Worm (Caenorhabditis elegans) whole organism, late embryonic: Measurements from ENCODE around the gene isp-1.

Source experiments
- K02D7.2 ChIP-seq: sonication (generic microtip); optimal IDR thresholded peaks from 2 replicates; lab custom pipeline; 2017; ENCODE audit warnings: mild to moderate bottlenecking, missing genetic modification characterization, missing compliant biosample characterization
- Y22D7AL.16 ChIP-seq: sonication (generic microtip); optimal IDR thresholded peaks from 2 replicates; lab custom pipeline; 2016; ENCODE audit warnings: missing genetic modification characterization, missing compliant biosample characterization
- ceh-14 ChIP-seq: sonication (generic microtip); optimal IDR thresholded peaks from 2 replicates; lab custom pipeline; 2016; ENCODE audit warnings: missing genotype, missing genetic modification characterization, missing compliant biosample characterization
- ceh-18 ChIP-seq: sonication (generic microtip); optimal IDR thresholded peaks from 2 replicates; lab custom pipeline; 2016; ENCODE audit warnings: missing genetic modification characterization, missing compliant biosample characterization
- ceh-19 ChIP-seq: fragments of 200-800 bp; sonication (Bioruptor generic); optimal IDR thresholded peaks from 2 replicates; lab custom pipeline; 2018; ENCODE audit warnings: mild to moderate bottlenecking, missing genetic modification characterization, missing compliant biosample characterization
- ceh-22 ChIP-seq: sonication (generic microtip); optimal IDR thresholded peaks from 2 replicates; lab custom pipeline; 2017; ENCODE audit warnings: missing biosample characterization, missing genetic modification characterization
- ceh-24 ChIP-seq: sonication (generic microtip); optimal IDR thresholded peaks from 2 replicates; lab custom pipeline; 2016; ENCODE audit warnings: mild to moderate bottlenecking, missing genetic modification characterization, missing compliant biosample characterization
- ceh-30 ChIP-seq: fragments of 150-350 bp; optimal IDR thresholded peaks from 2 replicates; lab custom pipeline; 2014; ENCODE audit warnings: missing biosample characterization, missing genetic modification characterization
- ceh-31 ChIP-seq: sonication (generic microtip); optimal IDR thresholded peaks from 2 replicates; lab custom pipeline; 2016; ENCODE audit warnings: missing genetic modification characterization, missing compliant biosample characterization
- ceh-45 ChIP-seq: fragments of 200-800 bp; sonication (Bioruptor generic); IDR thresholded peaks from 2 replicates; pipeline ENCODE4 v1.3.6; 2022; ENCODE audit warnings: missing genetic modification reagents, missing genetic modification characterization, missing compliant biosample characterization
- ceh-6 ChIP-seq: fragments of 200-800 bp; sonication (Bioruptor generic); optimal IDR thresholded peaks from 2 replicates; lab custom pipeline; 2018; ENCODE audit warnings: mild to moderate bottlenecking, missing genetic modification characterization, missing compliant biosample characterization
- ceh-9 ChIP-seq: sonication (generic microtip); optimal IDR thresholded peaks from 2 replicates; lab custom pipeline; 2016; ENCODE audit warnings: mild to moderate bottlenecking, missing genetic modification characterization, inconsistent platforms, missing compliant biosample characterization
- che-1 ChIP-seq: sonication (generic microtip); optimal IDR thresholded peaks from 2 replicates; lab custom pipeline; 2016; ENCODE audit warnings: mild to moderate bottlenecking, missing genetic modification characterization, missing compliant biosample characterization
- dmd-4 ChIP-seq: sonication (generic microtip); optimal IDR thresholded peaks from 2 replicates; lab custom pipeline; 2016; ENCODE audit warnings: borderline replicate concordance, missing genetic modification characterization, missing compliant biosample characterization
- dve-1 ChIP-seq: sonication (generic microtip); optimal IDR thresholded peaks from 2 replicates; lab custom pipeline; 2017; ENCODE audit warnings: antibody characterized with exemption, mild to moderate bottlenecking, missing genetic modification characterization, missing compliant biosample characterization
- elt-2 ChIP-seq: sonication (generic microtip); optimal IDR thresholded peaks from 2 replicates; lab custom pipeline; 2016; ENCODE audit warnings: missing genetic modification reagents, missing genetic modification characterization, missing compliant biosample characterization
- ets-4 ChIP-seq: sonication (generic microtip); optimal IDR thresholded peaks from 2 replicates; lab custom pipeline; 2016; ENCODE audit warnings: missing genetic modification characterization, missing compliant biosample characterization
- fax-1 ChIP-seq: sonication (generic microtip); optimal IDR thresholded peaks from 2 replicates; lab custom pipeline; 2016; ENCODE audit warnings: missing genotype, missing genetic modification characterization, missing compliant biosample characterization
- fkh-10 ChIP-seq: fragments of 150-350 bp; optimal IDR thresholded peaks from 2 replicates; lab custom pipeline; 2014; ENCODE audit warnings: missing biosample characterization, missing genetic modification reagents, missing genetic modification characterization
- fkh-6 ChIP-seq: sonication (generic microtip); optimal IDR thresholded peaks from 2 replicates; lab custom pipeline; 2016; ENCODE audit warnings: missing genetic modification characterization, missing compliant biosample characterization
- hlh-13 ChIP-seq: fragments of 200-800 bp; sonication (Bioruptor generic); optimal IDR thresholded peaks from 2 replicates; lab custom pipeline; 2018; ENCODE audit warnings: mild to moderate bottlenecking, missing genetic modification characterization, missing compliant biosample characterization
- hlh-15 ChIP-seq: sonication (generic microtip); optimal IDR thresholded peaks from 2 replicates; lab custom pipeline; 2016; ENCODE audit warnings: missing genetic modification characterization, missing compliant biosample characterization
- hlh-30 ChIP-seq: sonication (generic microtip); optimal IDR thresholded peaks from 2 replicates; lab custom pipeline; 2017; ENCODE audit warnings: antibody characterized with exemption, missing genetic modification characterization, missing compliant biosample characterization; ENCODE audit not compliant: insufficient read depth
- hlh-6 ChIP-seq: sonication (generic microtip); optimal IDR thresholded peaks from 2 replicates; lab custom pipeline; 2016; ENCODE audit warnings: missing genotype, missing genetic modification characterization, missing compliant biosample characterization
- hlh-8 ChIP-seq: sonication (generic microtip); optimal IDR thresholded peaks from 2 replicates; lab custom pipeline; 2016; ENCODE audit warnings: missing genotype, missing genetic modification characterization, missing compliant biosample characterization
- lim-6 ChIP-seq: sonication (generic microtip); optimal IDR thresholded peaks from 2 replicates; lab custom pipeline; 2016; ENCODE audit warnings: missing genetic modification characterization, missing compliant biosample characterization
- lin-11 ChIP-seq: fragments of 200-800 bp; sonication (Bioruptor generic); optimal IDR thresholded peaks from 2 replicates; lab custom pipeline; 2018; ENCODE audit warnings: mild to moderate bottlenecking, missing genetic modification characterization, missing compliant biosample characterization
- nfya-1 ChIP-seq: sonication (generic microtip); optimal IDR thresholded peaks from 2 replicates; lab custom pipeline; 2017; ENCODE audit warnings: missing genetic modification characterization, mild to moderate bottlenecking, missing compliant biosample characterization, antibody characterized with exemption, moderate library complexity
- nhr-232 ChIP-seq: sonication (generic microtip); optimal IDR thresholded peaks from 2 replicates; lab custom pipeline; 2016; ENCODE audit warnings: missing genetic modification characterization, missing compliant biosample characterization
- odd-2 ChIP-seq: sonication (generic microtip); optimal IDR thresholded peaks from 2 replicates; lab custom pipeline; 2017; ENCODE audit warnings: antibody characterized with exemption, mild to moderate bottlenecking, missing genetic modification characterization, missing compliant biosample characterization
- pag-3 ChIP-seq: sonication (generic microtip); optimal IDR thresholded peaks from 2 replicates; lab custom pipeline; 2016; ENCODE audit warnings: missing compliant biosample characterization, missing genetic modification characterization, borderline replicate concordance
- pha-2 ChIP-seq: sonication (generic microtip); optimal IDR thresholded peaks from 2 replicates; lab custom pipeline; 2017; ENCODE audit warnings: mild to moderate bottlenecking, missing genetic modification characterization, missing compliant biosample characterization
- ref-2 ChIP-seq: sonication (generic microtip); optimal IDR thresholded peaks from 2 replicates; lab custom pipeline; 2016; ENCODE audit warnings: missing genetic modification characterization, missing compliant biosample characterization
- sdc-2 ChIP-seq: sonication (generic microtip); optimal IDR thresholded peaks from 2 replicates; lab custom pipeline; 2016; ENCODE audit warnings: missing genotype, missing genetic modification characterization, missing compliant biosample characterization
- tbx-2 ChIP-seq: sonication (generic microtip); optimal IDR thresholded peaks from 2 replicates; lab custom pipeline; 2016; ENCODE audit warnings: missing genetic modification characterization, missing compliant biosample characterization
- tbx-7 ChIP-seq: sonication (generic microtip); optimal IDR thresholded peaks from 2 replicates; lab custom pipeline; 2016; ENCODE audit warnings: missing genotype, missing genetic modification characterization, missing compliant biosample characterization
- unc-3 ChIP-seq, 2 experiments: fragments of 200-800 bp in 1 of 2; sonication (Bioruptor generic) in 1 of 2; sonication (generic microtip) in 1 of 2; conservative IDR thresholded peaks in 1 of 2; optimal IDR thresholded peaks in 1 of 2; 2 replicates each; pipeline versions ENCODE4 v1.3.6 to Lab custom; 2016 to 2022; ENCODE audit warnings: missing compliant biosample characterization in 2 of 2, missing genetic modification characterization in 2 of 2, missing genetic modification reagents in 1 of 2
- unc-42 ChIP-seq: sonication (generic microtip); optimal IDR thresholded peaks from 2 replicates; lab custom pipeline; 2016; ENCODE audit warnings: missing genotype, missing genetic modification characterization, missing compliant biosample characterization
- zip-5 ChIP-seq: sonication (generic microtip); optimal IDR thresholded peaks from 2 replicates; lab custom pipeline; 2016; ENCODE audit warnings: missing genetic modification characterization, missing compliant biosample characterization

Gene isp-1

ce11 chrIV:8182566-8182965, 46.7 kb upstream of the isp-1 start:
- no peak for TF ChIP-seq odd-2 (tag; lab: Kevin White, UChicago)
- no peak for TF ChIP-seq pag-3 (tag; lab: Kevin White, UChicago)
- no peak for TF ChIP-seq dmd-4 (tag; lab: Kevin White, UChicago)
- peak; percentile 24 for TF ChIP-seq nfya-1 (tag; lab: Kevin White, UChicago)
- TF ChIP-seq ceh-31, result no peak
- TF ChIP-seq hlh-13 (GFP tag; lab: Kevin White, UChicago), result no peak
- TF ChIP-seq ref-2, result peak; percentile 14
- no peak for TF ChIP-seq fkh-6 (tag; lab: Kevin White, UChicago)
- no peak for TF ChIP-seq nhr-232 (tag; lab: Kevin White, UChicago)
- TF ChIP-seq unc-3 (GFP tag; conservative IDR thresholded peaks at IDR 0.05; lab: Robert Waterston, UW), result no peak
- TF ChIP-seq unc-3 (tag; optimal IDR thresholded peaks at IDR 0.05; lab: Kevin White, UChicago), result no peak
- TF ChIP-seq unc-42 (tag; lab: Kevin White, UChicago), result peak; percentile 65
- no peak for TF ChIP-seq tbx-7 (tag; lab: Kevin White, UChicago)
- TF ChIP-seq dve-1, result no peak
- no peak for TF ChIP-seq ceh-18 (tag; lab: Kevin White, UChicago)
- no peak for TF ChIP-seq tbx-2
- no peak for TF ChIP-seq lim-6 (tag; lab: Kevin White, UChicago)
- TF ChIP-seq pha-2 (tag; lab: Kevin White, UChicago), result no peak
- TF ChIP-seq ceh-45 (GFP tag; lab: Robert Waterston, UW), result no peak
- TF ChIP-seq ceh-14 (tag; lab: Kevin White, UChicago), result no peak
- no peak for TF ChIP-seq hlh-6 (tag; lab: Kevin White, UChicago)

- no peak for TF ChIP-seq ceh-22 (tag; lab: Kevin White, UChicago)
- TF ChIP-seq ets-4 (tag; lab: Kevin White, UChicago), result no peak
- no peak for TF ChIP-seq ceh-19 (GFP tag; lab: Kevin White, UChicago)
- TF ChIP-seq ceh-6 (GFP tag; lab: Kevin White, UChicago), result no peak
- TF ChIP-seq ceh-9 (tag; lab: Kevin White, UChicago), result no peak
- no peak for TF ChIP-seq tbx-7 (tag; lab: Kevin White, UChicago)
- TF ChIP-seq fkh-10 (GFP tag; lab: Kevin White, UChicago), result peak; percentile 80
- no peak for TF ChIP-seq sdc-2 (tag; lab: Kevin White, UChicago)
- no peak for TF ChIP-seq ceh-24
- TF ChIP-seq unc-42 (tag; lab: Kevin White, UChicago), result peak; percentile 81
- no peak for TF ChIP-seq hlh-6 (tag; lab: Kevin White, UChicago)
- TF ChIP-seq hlh-30 (tag; lab: Kevin White, UChicago), result no peak
- TF ChIP-seq K02D7.2, result no peak
- no peak for TF ChIP-seq hlh-15 (tag; lab: Kevin White, UChicago)
- TF ChIP-seq ceh-30 (tag; lab: Kevin White, UChicago), result no peak
Measured at ce11 chrIV:8181404-8181803, 45.5 kb upstream of the isp-1 start.

ce11 chrIV:8175686-8176532, 40.1 kb upstream of the isp-1 start, which contains the start of gene pct-1:
pct-1 (plus strand) TSS chrIV:8176482.
- TF ChIP-seq unc-42 (tag; lab: Kevin White, UChicago) (peak; percentile 5), zip-5 (no peak), ceh-31 (peak; percentile 11), pag-3 (tag; lab: Kevin White, UChicago) (no peak), hlh-30 (tag; lab: Kevin White, UChicago) (no peak)

ce11 chrIV:8174792-8175191, 38.9 kb upstream of the isp-1 start:
- no peak for TF ChIP-seq pag-3 (tag; lab: Kevin White, UChicago)
- TF ChIP-seq lin-11, result no peak
- no peak for TF ChIP-seq hlh-8 (tag; lab: Kevin White, UChicago)
- no peak for TF ChIP-seq Y22D7AL.16
- TF ChIP-seq che-1 (tag; lab: Kevin White, UChicago), result no peak
- no peak for TF ChIP-seq fax-1 (tag; lab: Kevin White, UChicago)
- TF ChIP-seq elt-2 (tag; lab: Kevin White, UChicago), result peak; percentile 48
- no peak for TF ChIP-seq sdc-2 (tag; lab: Kevin White, UChicago)
